Worm (Caenorhabditis elegans) whole organism, mixed stage, embryonic: ENCODE results near the gene T05A7.13.

ENCODE experiments used
- ceh-43 ChIP-seq: fragments of 200-800 bp; sonication (Bioruptor generic); optimal IDR thresholded peaks from 2 replicates; lab custom pipeline; 2018; ENCODE audit warnings: mild to moderate bottlenecking, missing genetic modification characterization, moderate library complexity, missing compliant biosample characterization
- flh-1 ChIP-seq: fragments of 200-800 bp; sonication (Bioruptor generic); optimal IDR thresholded peaks from 2 replicates; lab custom pipeline; 2018; ENCODE audit warnings: mild to moderate bottlenecking, missing genetic modification characterization, moderate library complexity, missing compliant biosample characterization
- lin-13 ChIP-seq: fragments of 150-350 bp; optimal IDR thresholded peaks from 2 replicates; lab custom pipeline; 2014; ENCODE audit warnings: missing biosample characterization, missing genetic modification characterization
- lsy-2 ChIP-seq: fragments of 150-350 bp; optimal IDR thresholded peaks from 2 replicates; lab custom pipeline; 2014; ENCODE audit warnings: missing biosample characterization, missing genetic modification characterization
- nhr-76 ChIP-seq: sonication (generic microtip); optimal IDR thresholded peaks from 2 replicates; lab custom pipeline; 2017; ENCODE audit warnings: missing biosample characterization, missing genetic modification characterization
- pha-4 ChIP-seq: fragments of 150-350 bp; optimal IDR thresholded peaks from 2 replicates; lab custom pipeline; 2018; ENCODE audit warnings: missing biosample characterization, missing genetic modification reagents, missing genetic modification characterization
- snpc-4 ChIP-seq: fragments of 150-350 bp; optimal IDR thresholded peaks from 2 replicates; lab custom pipeline; 2014; ENCODE audit warnings: missing biosample characterization, missing genetic modification characterization
- unc-120 ChIP-seq: sonication (generic microtip); optimal IDR thresholded peaks from 2 replicates; lab custom pipeline; 2017; ENCODE audit warnings: missing genetic modification characterization, missing compliant biosample characterization; ENCODE audit not compliant: poor library complexity, severe bottlenecking
- unc-39 ChIP-seq: fragments of 150-350 bp; optimal IDR thresholded peaks from 2 replicates; lab custom pipeline; 2014; ENCODE audit warnings: missing biosample characterization, missing genetic modification characterization

ce11 chrII:4619700-4620099 lies 41.5 kb downstream of the T05A7.13 start, which contains the start of gene clec-138:
- TF ChIP-seq unc-39 (tag; lab: Kevin White, UChicago), result no peak
- no peak for TF ChIP-seq ceh-43
- no peak for TF ChIP-seq flh-1
- no peak for TF ChIP-seq nhr-76 (tag; lab: Kevin White, UChicago)
- no peak for TF ChIP-seq lsy-2 (tag; lab: Kevin White, UChicago)
- no peak for TF ChIP-seq lin-13 (tag; lab: Kevin White, UChicago)
- no peak for TF ChIP-seq pha-4 (tag; lab: Kevin White, UChicago)
- TF ChIP-seq snpc-4 (tag; lab: Kevin White, UChicago), result no peak
- no peak for TF ChIP-seq unc-120 (tag; lab: Kevin White, UChicago)
